Fruit fly (Drosophila melanogaster) whole organism, embryonic: Measurements from ENCODE around the gene foi.

Experiments
- CG32767 ChIP-seq: fragments of 200-800 bp; sonication (Bioruptor generic); IDR thresholded peaks from 2 replicates; pipeline ENCODE4 v1.3.6; 2022; ENCODE audit warnings: missing biosample characterization, missing genetic modification characterization
- CG4404 ChIP-seq: fragments of 200-800 bp; sonication (Bioruptor generic); IDR thresholded peaks from 2 replicates; pipeline ENCODE4 v1.3.6; 2022; ENCODE audit warnings: missing biosample characterization, missing genetic modification characterization
- CG7556 ChIP-seq: fragments of 200-800 bp; sonication (Bioruptor generic); optimal IDR thresholded peaks from 2 replicates; lab custom pipeline; 2017; ENCODE audit warnings: missing biosample characterization, mild to moderate bottlenecking, missing genetic modification characterization
- MESR4 ChIP-seq: fragments of 200-800 bp; sonication (Bioruptor generic); optimal IDR thresholded peaks from 2 replicates; lab custom pipeline; 2018; ENCODE audit warnings: missing biosample characterization, mild to moderate bottlenecking, missing genetic modification characterization, moderate library complexity
- aop ChIP-seq: fragments of 200-800 bp; sonication (Bioruptor generic); IDR thresholded peaks from 2 replicates; pipeline ENCODE4 v1.3.6; 2022; ENCODE audit warnings: missing biosample characterization, missing genetic modification characterization
- oc ChIP-seq: fragments of 200-800 bp; sonication (Bioruptor generic); optimal IDR thresholded peaks from 2 replicates; lab custom pipeline; 2018; ENCODE audit warnings: missing biosample characterization, mild to moderate bottlenecking, missing genetic modification characterization, moderate library complexity

DNA sequence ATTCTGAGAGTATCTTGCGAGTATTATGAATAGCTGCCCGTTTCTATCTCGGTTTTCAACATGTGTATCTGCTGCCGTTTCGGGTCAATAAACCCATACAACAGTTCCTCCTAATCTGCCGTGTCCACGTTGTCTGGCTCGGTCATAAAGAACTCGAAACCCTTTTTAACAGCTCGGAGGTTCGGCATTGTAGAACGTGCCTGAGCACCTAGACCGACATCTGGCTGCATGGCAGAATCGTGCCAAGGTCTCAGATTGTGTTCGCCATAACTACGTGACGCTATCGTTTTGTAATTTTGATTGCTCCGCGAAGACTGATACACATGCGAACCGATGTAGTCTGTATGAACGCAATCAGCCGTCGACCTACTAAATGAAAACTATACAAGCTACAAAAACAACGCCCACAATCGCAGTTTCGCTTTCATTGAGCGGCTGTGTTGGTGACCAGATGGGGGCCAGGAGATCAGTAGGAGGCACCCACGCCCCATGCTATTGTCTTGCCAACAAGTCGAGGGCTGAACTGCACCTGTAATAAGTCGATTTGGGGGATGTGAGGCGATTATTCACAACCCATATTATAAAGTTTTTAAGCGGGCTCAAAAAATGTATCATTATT, 29.1 kb downstream of the foi start:
- no peak for TF ChIP-seq oc (tag; lab: Kevin White, UChicago)
- no peak for TF ChIP-seq CG7556 (GFP tag; lab: Kevin White, UChicago)
- no peak for TF ChIP-seq aop
- TF ChIP-seq CG32767 (GFP tag; lab: Robert Waterston, UW) = no peak
- no peak for TF ChIP-seq CG4404
- no peak for TF ChIP-seq MESR4 (GFP tag; lab: Kevin White, UChicago)
